Fruit fly (Drosophila melanogaster): ENCODE measurements around the gene CG12502.

CG12502 gene

DNA sequence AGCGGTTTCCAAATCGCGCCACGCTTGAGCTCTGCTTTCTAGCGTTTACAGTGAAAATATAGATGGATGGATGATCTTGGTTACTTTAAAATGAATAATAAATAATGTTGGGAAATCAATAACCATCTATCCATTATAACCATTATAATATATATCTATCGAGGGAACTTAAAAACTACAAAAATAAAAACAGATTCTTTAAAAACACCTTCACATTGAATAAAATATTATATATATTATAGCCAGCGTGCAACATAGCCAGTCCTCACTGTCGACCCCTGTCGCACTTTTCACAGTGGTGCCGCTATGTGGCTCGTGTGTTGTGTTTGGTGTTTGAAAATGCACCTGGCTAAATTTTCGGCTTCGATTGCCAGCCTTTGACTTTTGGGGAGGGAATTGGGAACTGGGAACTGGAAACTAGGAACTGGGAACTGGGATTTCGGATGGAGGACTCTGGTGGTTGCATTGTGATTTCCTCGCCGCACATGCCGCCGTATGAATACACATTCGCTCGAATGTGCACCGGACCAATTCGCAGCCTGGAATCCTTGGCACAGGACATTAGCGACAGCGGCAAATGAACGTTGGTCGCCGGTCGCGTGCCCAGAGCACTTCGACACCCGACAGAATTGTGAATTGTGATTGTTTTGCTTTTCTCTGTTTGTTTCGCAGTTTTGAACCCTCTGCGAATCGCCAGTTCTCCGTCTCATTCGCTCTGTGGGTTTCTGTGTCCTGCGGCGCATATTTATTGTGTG, 40.0 kb downstream of the CG12502 start (continued):
- TF ChIP-seq HLHmδ (GFP tag; optimal IDR thresholded peaks at IDR 0.05) (no peak), CG9727 (GFP tag; optimal IDR thresholded peaks at IDR 0.05) (peak; percentile 46), CG30403 (GFP tag; optimal IDR thresholded peaks at IDR 0.05) (no peak), Ets65A (GFP tag) (no peak), CG1602 (GFP tag; optimal IDR thresholded peaks at IDR 0.05) (peak; percentile 36), ewg (GFP tag; optimal IDR thresholded peaks at IDR 0.05) (peak; percentile 20), CG13296 (GFP tag; optimal IDR thresholded peaks at IDR 0.05) (no peak), CG8359 (GFP tag; optimal IDR thresholded peaks at IDR 0.05; ENCODE audit: borderline replicate concordance) (peak; percentile 33), CG8388 (GFP tag; optimal IDR thresholded peaks at IDR 0.05) (peak; percentile 59), CG13894 (tag; optimal IDR thresholded peaks at IDR 0.05) (no peak), Blimp-1 (GFP tag; optimal IDR thresholded peaks at IDR 0.05) (peak; percentile 59), fd96Cb (tag; optimal IDR thresholded peaks at IDR 0.05) (peak; percentile 57), CG15696 (tag; optimal IDR thresholded peaks at IDR 0.05) (peak; percentile 65), caup (GFP tag; optimal IDR thresholded peaks at IDR 0.05; ENCODE audit: severe bottlenecking) (no peak), fd102C (GFP tag; optimal IDR thresholded peaks at IDR 0.05) (no peak), MBD-R2 (GFP tag; IDR thresholded peaks at IDR 0.05) (no peak), CG5180 (GFP tag; optimal IDR thresholded peaks at IDR 0.05) (no peak), E2f2 (GFP tag; IDR thresholded peaks at IDR 0.05) (no peak), CG9932 (GFP tag; IDR thresholded peaks at IDR 0.05) (no peak), CG15514 (GFP tag; optimal IDR thresholded peaks at IDR 0.05) (no peak), Trl (optimal IDR thresholded peaks at IDR 0.05) (no peak), Trl (GFP tag; optimal IDR thresholded peaks at IDR 0.05) (no peak), CG10462 (GFP tag; optimal IDR thresholded peaks at IDR 0.05) (no peak), CG6791 (GFP tag; IDR thresholded peaks at IDR 0.05; ENCODE audit: partially characterized antibody) (peak; percentile 62; the same call in 1 of the 3 replicates), CG2129 (GFP tag; IDR thresholded peaks at IDR 0.05; ENCODE audit: partially characterized antibody) (no peak), fru (optimal IDR thresholded peaks at IDR 0.05) (no peak), Sox102F (GFP tag; optimal IDR thresholded peaks at IDR 0.05) (peak; percentile 33), sqz (GFP tag; optimal IDR thresholded peaks at IDR 0.05) (no peak), D19A (tag; optimal IDR thresholded peaks at IDR 0.05) (peak; percentile 36), CG11696 (GFP tag; IDR thresholded peaks at IDR 0.05) (no peak), ci (GFP tag; IDR thresholded peaks at IDR 0.05) (peak; percentile 51; the same call in 1 of the 3 replicates), fd3F (GFP tag; optimal IDR thresholded peaks at IDR 0.05) (no peak), ftz-f1 (GFP tag; optimal IDR thresholded peaks at IDR 0.05) (no peak), CG2678 (tag; optimal IDR thresholded peaks at IDR 0.05) (peak; percentile 58), CG16779 (GFP tag; IDR thresholded peaks at IDR 0.05) (no peak), Ets97D (GFP tag; optimal IDR thresholded peaks at IDR 0.05) (no peak), dmrt11E (tag; optimal IDR thresholded peaks at IDR 0.05) (peak; percentile 75), CG13424 (tag; optimal IDR thresholded peaks at IDR 0.05) (peak; percentile 38), Antp (GFP tag; optimal IDR thresholded peaks at IDR 0.05) (no peak), ATbp (GFP tag; optimal IDR thresholded peaks at IDR 0.05) (peak; percentile 48), Pdp1 (GFP tag; optimal IDR thresholded peaks at IDR 0.05) (no peak), bbx (GFP tag; IDR thresholded peaks at IDR 0.05; ENCODE audit: partially characterized antibody) (no peak), bigmax (GFP tag; optimal IDR thresholded peaks at IDR 0.05) (no peak), da (GFP tag; optimal IDR thresholded peaks at IDR 0.05) (no peak), CG8924 (tag; optimal IDR thresholded peaks at IDR 0.05) (peak; percentile 44), gfzf (GFP tag; optimal IDR thresholded peaks at IDR 0.05) (no peak), cwo (GFP tag; optimal IDR thresholded peaks at IDR 0.05) (no peak), CG1647 (GFP tag; optimal IDR thresholded peaks at IDR 0.05) (no peak), CG6654 (GFP tag; optimal IDR thresholded peaks at IDR 0.05) (no peak)
